Worm (Caenorhabditis elegans) whole organism, mixed stage, embryonic: ENCODE measurements around the gene C31C9.9.

ENCODE experiments used
- mep-1 ChIP-seq: fragments of 150-350 bp; optimal IDR thresholded peaks from 2 replicates; lab custom pipeline; 2017; ENCODE audit warnings: missing biosample characterization, missing genetic modification reagents, missing genetic modification characterization, inconsistent platforms
- pha-4 ChIP-seq: fragments of 150-350 bp; optimal IDR thresholded peaks from 2 replicates; lab custom pipeline; 2018; ENCODE audit warnings: missing biosample characterization, missing genetic modification reagents, missing genetic modification characterization
- unc-62 ChIP-seq: fragments of 150-350 bp; optimal IDR thresholded peaks from 2 replicates; lab custom pipeline; 2014; ENCODE audit warnings: missing biosample characterization, missing genetic modification reagents, missing genetic modification characterization

ce11 chrII:13637941-13638489, 16.8 kb upstream of the C31C9.9 start, which contains the start of gene phdh-1:
- TF ChIP-seq unc-62 (GFP tag; lab: Kevin White, UChicago), result no peak
- TF ChIP-seq mep-1, result no peak
- no peak for TF ChIP-seq pha-4 (tag; lab: Kevin White, UChicago)
